Fruit fly (Drosophila melanogaster): ENCODE data around the gene CG8032.

The CG8032 gene

dm6 chr3R:8663668-8664283, at the start of gene CG8032 (continued):
- TF ChIP-seq bigmax (GFP tag; optimal IDR thresholded peaks at IDR 0.05) (no peak), Mad (GFP tag; optimal IDR thresholded peaks at IDR 0.05) (peak; percentile 54), CG7556 (GFP tag; optimal IDR thresholded peaks at IDR 0.05) (peak; percentile 17), ac (GFP tag; optimal IDR thresholded peaks at IDR 0.05) (no peak), CG3281 (GFP tag; optimal IDR thresholded peaks at IDR 0.05) (no peak), exex (tag; optimal IDR thresholded peaks at IDR 0.05) (peak; percentile 4), unpg (GFP tag; optimal IDR thresholded peaks at IDR 0.05) (peak; percentile 34), twi (tag; optimal IDR thresholded peaks at IDR 0.05) (peak; percentile 3), CG4617 (GFP tag; optimal IDR thresholded peaks at IDR 0.05; ENCODE audit: borderline replicate concordance) (peak; percentile 61), repo (GFP tag; optimal IDR thresholded peaks at IDR 0.05) (no peak), CG10209 (GFP tag; optimal IDR thresholded peaks at IDR 0.05) (peak; percentile 5), CG30020 (tag; optimal IDR thresholded peaks at IDR 0.05) (peak; percentile 38), CG18011 (GFP tag; optimal IDR thresholded peaks at IDR 0.05) (no peak), chinmo (GFP tag; IDR thresholded peaks at IDR 0.05; ENCODE audit: partially characterized antibody) (0 out of 4 replicates have a peak, but pooled peaks have one; percentile 61), Med (GFP tag) (peak; percentile 95), sd (tag; optimal IDR thresholded peaks at IDR 0.05) (no peak), CG14860 (GFP tag; IDR thresholded peaks at IDR 0.05; ENCODE audit: partially characterized antibody) (peak; percentile 51; the same call in 1 of the 3 replicates), crc (GFP tag; optimal IDR thresholded peaks at IDR 0.05) (no peak), gcm (GFP tag; optimal IDR thresholded peaks at IDR 0.05) (peak; percentile 36), cato (GFP tag; optimal IDR thresholded peaks at IDR 0.05; ENCODE audit: borderline replicate concordance) (no peak), CG6175 (GFP tag; IDR thresholded peaks at IDR 0.05) (no peak), CG8388 (GFP tag; optimal IDR thresholded peaks at IDR 0.05) (peak; percentile 15), Eip74EF (GFP tag; optimal IDR thresholded peaks at IDR 0.05) (no peak), Nf-YC (tag; optimal IDR thresholded peaks at IDR 0.05) (peak; percentile 50), stc (GFP tag; IDR thresholded peaks at IDR 0.05) (0 out of 2 replicates have a peak, but pooled peaks have one; percentile 11), CG2120 (GFP tag; optimal IDR thresholded peaks at IDR 0.05) (peak; percentile 65), tx (GFP tag; optimal IDR thresholded peaks at IDR 0.05) (peak; percentile 57), CG31388 (GFP tag; optimal IDR thresholded peaks at IDR 0.05) (no peak), Drgx (GFP tag; IDR thresholded peaks at IDR 0.05) (no peak), CG11560 (tag; IDR thresholded peaks at IDR 0.05) (no peak), gem (tag; optimal IDR thresholded peaks at IDR 0.05) (peak; percentile 51), CG17359 (tag; optimal IDR thresholded peaks at IDR 0.05) (peak; percentile 36), tna (GFP tag; IDR thresholded peaks at IDR 0.05; ENCODE audit: partially characterized antibody) (no peak; the same call in 1 of the 2 replicates), D (optimal IDR thresholded peaks at IDR 0.05) (no peak), D (GFP tag; optimal IDR thresholded peaks at IDR 0.05) (no peak), hkb (optimal IDR thresholded peaks at IDR 0.05) (no peak), hkb (GFP tag; IDR thresholded peaks at IDR 0.05) (0 out of 2 replicates have a peak, but pooled peaks have one; percentile 15), CG12236 (GFP tag; optimal IDR thresholded peaks at IDR 0.05) (no peak), CG14014 (GFP tag; IDR thresholded peaks at IDR 0.05) (no peak), toy (GFP tag; IDR thresholded peaks at IDR 0.05) (no peak), Xbp1 (GFP tag; optimal IDR thresholded peaks at IDR 0.05) (peak; percentile 56), scrt (GFP tag; optimal IDR thresholded peaks at IDR 0.05) (no peak), lmd (GFP tag; IDR thresholded peaks at IDR 0.05) (peak; percentile 15; the same call in 1 of the 2 replicates), Abd-B (GFP tag; optimal IDR thresholded peaks at IDR 0.05) (peak; percentile 29), CG7928 (GFP tag; optimal IDR thresholded peaks at IDR 0.05) (no peak), nau (GFP tag; optimal IDR thresholded peaks at IDR 0.05) (peak; percentile 7), mld (GFP tag; IDR thresholded peaks at IDR 0.05; ENCODE audit: partially characterized antibody) (0 out of 3 replicates have a peak, but pooled peaks have one; percentile 47), Myb (GFP tag; optimal IDR thresholded peaks at IDR 0.05) (peak; percentile 57), Dad (GFP tag; optimal IDR thresholded peaks at IDR 0.05) (peak; percentile 0)
